Worm (Caenorhabditis elegans): ENCODE data around the gene F11D5.1.

DNA sequence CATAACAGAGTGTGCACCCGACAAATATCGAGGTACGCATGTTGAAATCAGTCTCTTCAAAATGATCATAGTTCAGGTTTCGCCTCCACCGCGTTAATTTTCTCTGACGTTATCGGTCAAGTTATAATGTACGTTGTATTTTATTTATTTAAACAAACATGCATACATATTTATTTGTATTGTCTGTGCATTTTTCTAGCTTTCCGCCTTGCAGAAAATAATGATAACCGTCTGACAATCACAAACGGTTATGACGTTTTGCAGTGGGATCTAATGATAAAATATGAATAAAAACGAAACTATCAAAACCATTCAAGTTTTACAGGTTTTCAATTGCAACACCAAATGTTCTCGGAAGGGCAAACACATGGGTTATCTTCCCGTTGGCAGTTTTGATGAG, 49.7 kb upstream of the F11D5.1 start:
- TF ChIP-seq unc-55 (GFP tag; optimal IDR thresholded peaks at IDR 0.05) (no peak), dmd-4 (tag; optimal IDR thresholded peaks at IDR 0.05) (no peak), nhr-6 (tag; optimal IDR thresholded peaks at IDR 0.05) (no peak), skn-1 (tag; optimal IDR thresholded peaks at IDR 0.05) (no peak), lin-39 (tag; optimal IDR thresholded peaks at IDR 0.05) (no peak), ztf-4 (tag; optimal IDR thresholded peaks at IDR 0.05) (no peak), elt-3 (tag; optimal IDR thresholded peaks at IDR 0.05) (no peak), nhr-10 (tag; optimal IDR thresholded peaks at IDR 0.05) (no peak)
